Fruit fly (Drosophila melanogaster): ENCODE data around the gene CG34133.

dm6 chr3R:29847126-29847525, 22.0 kb upstream of the CG34133 start:
- no peak for TF ChIP-seq psq (optimal IDR thresholded peaks at IDR 0.05)
- no peak for TF ChIP-seq usp (GFP tag; optimal IDR thresholded peaks at IDR 0.05)

All from whole organism.